Worm (Caenorhabditis elegans) whole organism, late embryonic: ENCODE results near the gene npr-18.

Experiments
- C08G9.2 ChIP-seq: sonication (generic microtip); optimal IDR thresholded peaks from 2 replicates; lab custom pipeline; 2016; ENCODE audit warnings: mild to moderate bottlenecking, missing genetic modification characterization, moderate library complexity, missing compliant biosample characterization
- ahr-1 ChIP-seq: sonication (generic microtip); optimal IDR thresholded peaks from 2 replicates; lab custom pipeline; 2016; ENCODE audit warnings: missing genetic modification characterization, missing compliant biosample characterization
- ceh-14 ChIP-seq: sonication (generic microtip); optimal IDR thresholded peaks from 2 replicates; lab custom pipeline; 2016; ENCODE audit warnings: missing genotype, missing genetic modification characterization, missing compliant biosample characterization
- ceh-22 ChIP-seq: sonication (generic microtip); optimal IDR thresholded peaks from 2 replicates; lab custom pipeline; 2017; ENCODE audit warnings: missing biosample characterization, missing genetic modification characterization
- ceh-24 ChIP-seq: sonication (generic microtip); optimal IDR thresholded peaks from 2 replicates; lab custom pipeline; 2016; ENCODE audit warnings: mild to moderate bottlenecking, missing genetic modification characterization, missing compliant biosample characterization
- ceh-31 ChIP-seq: sonication (generic microtip); optimal IDR thresholded peaks from 2 replicates; lab custom pipeline; 2016; ENCODE audit warnings: missing genetic modification characterization, missing compliant biosample characterization
- ceh-34 ChIP-seq: sonication (generic microtip); optimal IDR thresholded peaks from 2 replicates; lab custom pipeline; 2016; ENCODE audit warnings: mild to moderate bottlenecking, missing genetic modification characterization, missing compliant biosample characterization
- che-1 ChIP-seq: sonication (generic microtip); optimal IDR thresholded peaks from 2 replicates; lab custom pipeline; 2016; ENCODE audit warnings: mild to moderate bottlenecking, missing genetic modification characterization, missing compliant biosample characterization
- dve-1 ChIP-seq: sonication (generic microtip); optimal IDR thresholded peaks from 2 replicates; lab custom pipeline; 2017; ENCODE audit warnings: antibody characterized with exemption, mild to moderate bottlenecking, missing genetic modification characterization, missing compliant biosample characterization
- elt-2 ChIP-seq: sonication (generic microtip); optimal IDR thresholded peaks from 2 replicates; lab custom pipeline; 2016; ENCODE audit warnings: missing genetic modification reagents, missing genetic modification characterization, missing compliant biosample characterization
- ets-4 ChIP-seq: sonication (generic microtip); optimal IDR thresholded peaks from 2 replicates; lab custom pipeline; 2016; ENCODE audit warnings: missing genetic modification characterization, missing compliant biosample characterization
- fkh-10 ChIP-seq: fragments of 150-350 bp; optimal IDR thresholded peaks from 2 replicates; lab custom pipeline; 2014; ENCODE audit warnings: missing biosample characterization, missing genetic modification reagents, missing genetic modification characterization
- gmeb-2 ChIP-seq: sonication (generic microtip); optimal IDR thresholded peaks from 2 replicates; lab custom pipeline; 2016; ENCODE audit warnings: missing genetic modification characterization, inconsistent platforms, missing compliant biosample characterization
- hlh-13 ChIP-seq: fragments of 200-800 bp; sonication (Bioruptor generic); optimal IDR thresholded peaks from 2 replicates; lab custom pipeline; 2018; ENCODE audit warnings: mild to moderate bottlenecking, missing genetic modification characterization, missing compliant biosample characterization
- hlh-6 ChIP-seq: sonication (generic microtip); optimal IDR thresholded peaks from 2 replicates; lab custom pipeline; 2016; ENCODE audit warnings: missing genotype, missing genetic modification characterization, missing compliant biosample characterization
- lim-6 ChIP-seq: sonication (generic microtip); optimal IDR thresholded peaks from 2 replicates; lab custom pipeline; 2016; ENCODE audit warnings: missing genetic modification characterization, missing compliant biosample characterization
- lin-11 ChIP-seq: fragments of 200-800 bp; sonication (Bioruptor generic); optimal IDR thresholded peaks from 2 replicates; lab custom pipeline; 2018; ENCODE audit warnings: mild to moderate bottlenecking, missing genetic modification characterization, missing compliant biosample characterization
- nhr-232 ChIP-seq: sonication (generic microtip); optimal IDR thresholded peaks from 2 replicates; lab custom pipeline; 2016; ENCODE audit warnings: missing genetic modification characterization, missing compliant biosample characterization
- odd-2 ChIP-seq: sonication (generic microtip); optimal IDR thresholded peaks from 2 replicates; lab custom pipeline; 2017; ENCODE audit warnings: antibody characterized with exemption, mild to moderate bottlenecking, missing genetic modification characterization, missing compliant biosample characterization
- pag-3 ChIP-seq: sonication (generic microtip); optimal IDR thresholded peaks from 2 replicates; lab custom pipeline; 2016; ENCODE audit warnings: missing compliant biosample characterization, missing genetic modification characterization, borderline replicate concordance
- pha-2 ChIP-seq: sonication (generic microtip); optimal IDR thresholded peaks from 2 replicates; lab custom pipeline; 2017; ENCODE audit warnings: mild to moderate bottlenecking, missing genetic modification characterization, missing compliant biosample characterization
- pqm-1 ChIP-seq: sonication (generic microtip); optimal IDR thresholded peaks from 2 replicates; lab custom pipeline; 2016; ENCODE audit warnings: missing genetic modification characterization, missing compliant biosample characterization
- sox-2 ChIP-seq: fragments of 200-800 bp; sonication (Bioruptor generic); IDR thresholded peaks from 2 replicates; pipeline ENCODE4 v1.3.6; 2022; ENCODE audit warnings: missing genetic modification reagents, missing genetic modification characterization, missing compliant biosample characterization
- sox-4 ChIP-seq: sonication (generic microtip); optimal IDR thresholded peaks from 2 replicates; lab custom pipeline; 2017; ENCODE audit warnings: mild to moderate bottlenecking, missing genetic modification characterization, inconsistent platforms, missing compliant biosample characterization
- unc-3 ChIP-seq, 2 experiments: fragments of 200-800 bp in 1 of 2; sonication (Bioruptor generic) in 1 of 2; sonication (generic microtip) in 1 of 2; conservative IDR thresholded peaks in 1 of 2; optimal IDR thresholded peaks in 1 of 2; 2 replicates each; pipeline versions ENCODE4 v1.3.6 to Lab custom; 2016 to 2022; ENCODE audit warnings: missing compliant biosample characterization in 2 of 2, missing genetic modification characterization in 2 of 2, missing genetic modification reagents in 1 of 2
- unc-42 ChIP-seq: sonication (generic microtip); optimal IDR thresholded peaks from 2 replicates; lab custom pipeline; 2016; ENCODE audit warnings: missing genotype, missing genetic modification characterization, missing compliant biosample characterization
- unc-55 ChIP-seq: sonication (generic microtip); optimal IDR thresholded peaks from 2 replicates; lab custom pipeline; 2017; ENCODE audit warnings: missing biosample characterization, missing genetic modification reagents, missing genetic modification characterization
- zip-5 ChIP-seq: sonication (generic microtip); optimal IDR thresholded peaks from 2 replicates; lab custom pipeline; 2016; ENCODE audit warnings: missing genetic modification characterization, missing compliant biosample characterization
- ztf-16 ChIP-seq: sonication (generic microtip); optimal IDR thresholded peaks from 2 replicates; lab custom pipeline; 2017; ENCODE audit warnings: missing genetic modification characterization, missing compliant biosample characterization

Gene npr-18

ce11 chrX:9679427-9679826 lies 11.1 kb upstream of the npr-18 start:
- peak; percentile 10 for TF ChIP-seq pqm-1 (tag; lab: Kevin White, UChicago)
- no peak for TF ChIP-seq nhr-232
- no peak for TF ChIP-seq C08G9.2 (tag; lab: Kevin White, UChicago)
- TF ChIP-seq, all 69 proteins: peak for 1

DNA sequence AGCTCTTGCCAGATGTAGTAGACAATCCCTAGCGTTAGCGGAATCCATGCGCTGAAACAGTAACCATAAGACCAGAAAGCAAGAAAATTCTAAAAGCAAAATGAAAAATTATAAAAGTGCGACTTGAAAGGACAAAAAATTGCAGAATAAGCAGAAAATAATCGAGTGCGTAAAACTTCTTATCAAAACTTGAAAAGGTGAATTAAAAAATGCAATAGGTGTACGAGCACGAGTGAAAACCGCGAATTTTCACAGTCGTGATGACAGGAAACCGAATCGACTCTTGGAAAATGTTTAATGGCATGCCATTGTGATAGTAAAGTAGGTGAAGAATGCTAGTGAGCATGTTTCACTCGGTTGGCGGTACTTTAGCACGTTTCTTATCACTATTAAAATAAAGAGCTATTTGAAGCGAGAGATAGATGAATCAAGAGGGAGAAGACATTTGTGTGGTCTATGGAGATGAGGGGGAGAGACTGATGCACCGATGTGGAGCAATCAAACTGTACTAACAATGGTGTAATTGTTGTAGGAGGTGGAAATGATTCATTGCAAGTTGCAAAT lies 10.3 kb upstream of the npr-18 start, which contains the start of gene ifp-1:
Gene ifp-1, minus strand, starts transcription at position 51 of the 564 bp plus-strand sequence.
- TF ChIP-seq ceh-24 (tag; lab: Kevin White, UChicago): no peak
- peak; percentile 1 for TF ChIP-seq elt-2 (tag; lab: Kevin White, UChicago)
- TF ChIP-seq, all 69 proteins: peak for 1

- TF ChIP-seq elt-2 (tag; lab: Kevin White, UChicago): peak; percentile 44
- no peak for TF ChIP-seq unc-42 (tag; lab: Kevin White, UChicago)
These were observed 3.3 kb upstream of the npr-18 start for ce11 chrX:9687264-9687663.

DNA sequence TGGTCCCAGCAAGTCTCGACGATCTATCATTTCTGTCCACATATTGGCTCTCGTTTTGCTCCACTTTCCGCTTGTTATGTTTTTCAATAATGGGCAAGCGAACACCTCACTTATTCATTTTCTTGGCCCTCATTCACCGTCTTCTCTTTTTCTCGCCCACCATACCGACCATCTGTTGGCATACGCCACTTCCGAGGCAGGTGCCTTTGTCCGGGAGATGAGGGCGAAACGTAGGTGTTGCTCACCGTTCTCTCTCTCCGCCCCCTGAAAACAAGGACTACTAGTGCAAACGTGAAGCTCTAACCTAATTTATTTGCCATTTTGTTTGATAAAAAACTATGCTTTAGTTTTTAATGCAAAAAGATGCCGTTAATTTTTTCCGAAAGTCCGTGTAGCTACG lies 7.1 kb downstream of the npr-18 start:
- TF ChIP-seq ceh-24 (tag; lab: Kevin White, UChicago): no peak
- TF ChIP-seq sox-2 (GFP tag; lab: Robert Waterston, UW): no peak
- TF ChIP-seq ceh-14: no peak
- TF ChIP-seq odd-2 (tag; lab: Kevin White, UChicago): no peak
- no peak for TF ChIP-seq sox-4 (tag; lab: Kevin White, UChicago)
- TF ChIP-seq lim-6 (tag; lab: Kevin White, UChicago): no peak
- TF ChIP-seq gmeb-2 (tag; lab: Kevin White, UChicago): no peak
- no peak for TF ChIP-seq ceh-31 (tag; lab: Kevin White, UChicago)

ce11 chrX:9698359-9698758 lies 7.8 kb downstream of the npr-18 start, which contains the start of gene dyf-7:
TSS of gene dyf-7 (plus strand) at chrX:9698659.
- TF ChIP-seq pag-3 (tag; lab: Kevin White, UChicago) (no peak), ztf-16 (no peak), sox-4 (tag; lab: Kevin White, UChicago) (no peak), unc-3 (GFP tag; conservative IDR thresholded peaks at IDR 0.05; lab: Robert Waterston, UW) (no peak), unc-3 (tag; optimal IDR thresholded peaks at IDR 0.05; lab: Kevin White, UChicago) (no peak), ahr-1 (no peak), unc-55 (GFP tag; lab: Kevin White, UChicago) (no peak), dve-1 (tag; lab: Kevin White, UChicago) (no peak)

- TF ChIP-seq hlh-13 (GFP tag; lab: Kevin White, UChicago): no peak
- TF ChIP-seq unc-42 (tag; lab: Kevin White, UChicago): peak; percentile 12
- TF ChIP-seq, all 69 proteins: peak for 1
These were observed 12.2 kb downstream of the npr-18 start for ce11 chrX:9702790-9703189.

- TF ChIP-seq ets-4 (tag; lab: Kevin White, UChicago): no peak
- peak; percentile 53 for TF ChIP-seq unc-42 (tag; lab: Kevin White, UChicago)
- peak; percentile 35 for TF ChIP-seq elt-2 (tag; lab: Kevin White, UChicago)
- TF ChIP-seq ztf-16: no peak
- TF ChIP-seq, all 69 proteins: peak for 2
These were observed 14.9 kb downstream of the npr-18 start for ce11 chrX:9705257-9706035.

DNA sequence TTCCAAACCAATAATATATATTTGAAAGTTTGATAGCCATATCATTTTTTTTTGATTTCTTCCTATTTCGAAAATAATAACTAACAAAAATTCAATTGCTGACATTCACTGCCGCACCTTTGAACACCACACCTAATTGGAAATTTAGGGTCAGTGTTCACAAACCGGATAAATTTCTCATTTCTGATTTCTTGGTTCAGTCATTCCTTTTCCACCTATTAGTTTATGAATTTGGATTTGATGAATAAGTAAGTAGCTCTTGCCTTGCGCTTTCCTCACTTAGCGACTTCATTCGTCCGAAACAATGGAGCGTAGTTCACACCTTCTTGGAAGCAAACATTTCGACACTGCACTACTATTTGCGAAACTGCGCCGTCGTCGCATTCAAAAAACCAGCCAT lies 15.5 kb downstream of the npr-18 start, which contains the start of gene F15G9.1:
Gene F15G9.1, plus strand, starts transcription at position 301 of the 400 bp plus-strand sequence.
- TF ChIP-seq ceh-34 (tag; lab: Kevin White, UChicago) (no peak), unc-42 (tag; lab: Kevin White, UChicago) (no peak), pqm-1 (tag; lab: Kevin White, UChicago) (no peak), lim-6 (tag; lab: Kevin White, UChicago) (no peak), che-1 (tag; lab: Kevin White, UChicago) (no peak), lin-11 (tag; lab: Kevin White, UChicago) (no peak), ceh-22 (tag; lab: Kevin White, UChicago) (no peak), pha-2 (tag; lab: Kevin White, UChicago) (no peak), hlh-6 (tag; lab: Kevin White, UChicago) (no peak), fkh-10 (GFP tag; lab: Kevin White, UChicago) (no peak), zip-5 (tag; lab: Kevin White, UChicago) (no peak)
